Fruit fly (Drosophila melanogaster) Kc167 (cell line): ENCODE results near the gene MED27.

Experiments used
- Myc ChIP-seq: fragments of >200 bp; optimal IDR thresholded peaks from 2 replicates; lab custom pipeline; 2017; ENCODE audit warnings: missing external identifiers
- Sin3A ChIP-seq: fragments of >200 bp; optimal IDR thresholded peaks from 2 replicates; lab custom pipeline; 2018; ENCODE audit warnings: missing external identifiers
- h ChIP-seq: fragments of >200 bp; optimal IDR thresholded peaks from 3 replicates; lab custom pipeline; 2018; ENCODE audit warnings: missing external identifiers
- insv ChIP-seq: fragments of >200 bp; optimal IDR thresholded peaks from 3 replicates; lab custom pipeline; 2018; ENCODE audit warnings: missing external identifiers
- psq ChIP-seq: fragments of >200 bp; optimal IDR thresholded peaks from 2 replicates; lab custom pipeline; 2017; ENCODE audit warnings: missing external identifiers
- ttk ChIP-seq: sonication (Bioruptor generic); optimal IDR thresholded peaks from 2 replicates; lab custom pipeline; 2017; ENCODE audit warnings: missing external identifiers

Gene MED27

DNA sequence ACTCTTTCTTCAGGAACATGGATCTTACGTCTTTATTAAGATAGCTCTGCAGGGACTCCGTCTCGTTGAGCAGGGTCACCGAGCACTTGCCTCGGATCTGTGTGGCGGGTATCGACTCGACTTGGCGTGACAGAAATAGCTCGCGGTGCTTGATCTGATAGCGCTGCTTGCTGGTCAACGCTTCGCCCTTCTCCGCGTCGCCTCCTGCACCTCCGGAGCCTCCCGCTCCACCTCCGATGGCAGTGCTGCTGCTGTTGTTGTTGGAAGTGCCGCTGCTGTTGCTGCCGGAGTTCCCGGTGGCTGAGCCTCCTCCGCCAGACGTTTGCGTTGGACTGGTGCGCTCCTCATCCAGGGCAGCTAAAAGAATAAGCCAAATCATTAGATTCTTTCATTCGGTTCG is 11.5 kb upstream of the MED27 start:
- no peak for TF ChIP-seq h
- TF ChIP-seq Myc (lab: Kevin White, UChicago), result no peak

dm6 chr3R:5647705-5648568 is 7.0 kb upstream of the MED27 start:
- no peak for TF ChIP-seq insv (lab: Kevin White, UChicago)
- no peak for TF ChIP-seq Sin3A (lab: Kevin White, UChicago)
- no peak for TF ChIP-seq psq (lab: Kevin White, UChicago)
- no peak for TF ChIP-seq h
- TF ChIP-seq ttk (lab: Kevin White, UChicago), result no peak
- no peak for TF ChIP-seq Myc (lab: Kevin White, UChicago)

dm6 chr3R:5648569-5649476 is 6.1 kb upstream of the MED27 start, which contains the start of the genes MTA1-like and Sec23:
Gene MTA1-like (minus strand): TSS chr3R:5648738.
Gene Sec23 (plus strand): TSS chr3R:5649065.
- TF ChIP-seq Sin3A (lab: Kevin White, UChicago) (no peak), psq (lab: Kevin White, UChicago) (no peak), insv (lab: Kevin White, UChicago) (no peak), ttk (lab: Kevin White, UChicago) (no peak), h (no peak), Myc (lab: Kevin White, UChicago) (no peak)

dm6 chr3R:5649903-5650302 is 5.0 kb upstream of the MED27 start:
- peak; percentile 77 for TF ChIP-seq ttk (lab: Kevin White, UChicago)
- TF ChIP-seq insv (lab: Kevin White, UChicago), result no peak
- no peak for TF ChIP-seq psq (lab: Kevin White, UChicago)
- no peak for TF ChIP-seq Myc (lab: Kevin White, UChicago)
- TF ChIP-seq Sin3A (lab: Kevin White, UChicago), result no peak
- no peak for TF ChIP-seq h

- TF ChIP-seq ttk (lab: Kevin White, UChicago), result no peak
- TF ChIP-seq h, result no peak
- TF ChIP-seq Sin3A (lab: Kevin White, UChicago), result no peak
- no peak for TF ChIP-seq Myc (lab: Kevin White, UChicago)
- no peak for TF ChIP-seq psq (lab: Kevin White, UChicago)
- no peak for TF ChIP-seq insv (lab: Kevin White, UChicago)
Observed at dm6 chr3R:5653887-5654286, 1.1 kb upstream of the MED27 start.

DNA sequence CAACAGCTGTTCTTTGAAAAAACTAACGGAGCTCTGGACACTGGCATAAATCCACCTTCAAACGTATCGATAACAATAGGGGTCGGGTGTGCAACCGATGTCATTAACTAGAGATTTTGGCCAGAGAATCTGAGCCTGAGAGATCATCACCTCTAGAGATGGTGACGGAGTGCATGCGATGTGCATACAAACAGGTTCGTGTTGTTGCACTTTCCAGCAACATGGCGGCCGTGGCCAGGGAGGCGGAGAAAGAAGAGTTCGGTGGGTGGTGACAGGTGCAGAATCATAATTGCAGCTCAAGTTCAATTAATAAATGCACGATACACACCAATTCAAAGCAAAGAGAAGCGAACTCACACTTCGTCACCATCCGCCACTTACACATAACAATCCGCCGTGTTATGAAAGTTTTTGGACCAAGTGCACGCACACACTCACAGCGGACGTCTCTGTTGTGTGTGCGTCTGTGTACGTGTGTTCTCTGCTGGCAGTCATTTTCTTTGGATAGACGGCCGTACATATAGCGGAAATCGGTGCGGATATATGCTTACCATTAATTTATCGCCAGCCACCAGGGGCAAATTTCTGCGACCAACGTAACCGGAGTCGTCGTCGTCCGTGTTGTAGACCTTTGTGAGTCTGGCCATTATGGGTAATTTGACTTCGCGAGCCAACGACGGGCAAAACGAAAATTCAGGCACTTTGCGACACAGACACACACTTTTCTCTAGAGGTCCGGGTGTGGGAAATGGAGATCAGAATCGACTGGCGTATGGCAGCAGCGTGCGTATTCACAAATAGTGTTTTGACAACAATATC is 4.3 kb downstream of the MED27 start:
- TF ChIP-seq ttk (lab: Kevin White, UChicago) (no peak), Sin3A (lab: Kevin White, UChicago) (no peak), Myc (lab: Kevin White, UChicago) (no peak), insv (lab: Kevin White, UChicago) (no peak)

DNA sequence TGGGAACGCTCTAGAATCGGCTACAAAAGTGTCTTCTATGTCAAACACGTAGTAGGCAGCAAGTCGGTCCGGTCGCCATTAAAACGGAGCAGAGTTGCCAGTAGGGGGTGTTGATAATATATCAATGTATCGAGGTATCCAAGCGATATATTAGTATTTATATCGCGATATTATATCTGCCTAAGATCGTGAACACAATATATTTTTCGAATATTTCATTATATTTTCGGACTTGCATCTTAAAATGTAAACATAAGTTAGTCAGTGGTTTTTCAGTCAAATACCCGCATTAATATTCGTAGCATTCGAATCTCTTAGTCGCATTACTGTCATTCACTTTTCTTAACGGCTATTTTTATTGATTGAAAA is 4.9 kb downstream of the MED27 start, which contains the start of gene CG2182:
TSS of gene CG2182 (minus strand) at position 84 of the 369 bp plus-strand sequence.
- no peak for TF ChIP-seq Sin3A (lab: Kevin White, UChicago)

DNA sequence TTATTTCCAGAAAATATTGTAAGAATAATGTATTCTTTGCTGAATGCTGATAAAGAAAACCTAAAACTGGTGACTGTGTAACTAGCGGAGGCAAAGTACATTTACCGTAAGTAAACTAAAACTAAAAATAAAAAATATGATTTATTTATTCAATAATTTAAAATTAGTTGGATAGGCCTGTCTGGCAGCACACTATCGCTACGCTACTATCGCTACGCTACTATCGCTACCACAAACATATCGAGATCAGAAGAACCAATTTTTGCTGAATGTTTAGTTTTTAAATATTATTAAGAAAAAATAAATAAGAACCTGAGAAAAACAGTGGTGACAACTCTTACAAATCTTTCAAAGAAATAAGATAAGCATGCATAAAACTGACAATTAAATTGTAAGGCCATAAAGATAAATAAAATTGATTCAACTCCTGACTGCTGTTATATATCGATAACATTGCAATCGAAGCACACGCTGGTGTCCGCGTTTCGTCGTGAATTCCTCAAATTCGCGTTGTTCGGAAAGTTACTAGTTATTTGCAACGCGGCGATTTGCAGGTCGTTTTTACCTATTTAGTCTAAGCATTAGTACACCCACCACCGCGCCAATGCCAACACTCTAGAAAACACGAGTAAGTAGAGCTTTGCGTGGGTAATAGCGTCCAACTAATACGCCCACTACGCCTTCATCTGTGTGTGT is 5.4 kb downstream of the MED27 start, which contains the start of gene Wdr33:
TSS of gene Wdr33 (plus strand) at position 438 of the 696 bp plus-strand sequence.
- no peak for TF ChIP-seq Myc (lab: Kevin White, UChicago)
- TF ChIP-seq h, result no peak

DNA sequence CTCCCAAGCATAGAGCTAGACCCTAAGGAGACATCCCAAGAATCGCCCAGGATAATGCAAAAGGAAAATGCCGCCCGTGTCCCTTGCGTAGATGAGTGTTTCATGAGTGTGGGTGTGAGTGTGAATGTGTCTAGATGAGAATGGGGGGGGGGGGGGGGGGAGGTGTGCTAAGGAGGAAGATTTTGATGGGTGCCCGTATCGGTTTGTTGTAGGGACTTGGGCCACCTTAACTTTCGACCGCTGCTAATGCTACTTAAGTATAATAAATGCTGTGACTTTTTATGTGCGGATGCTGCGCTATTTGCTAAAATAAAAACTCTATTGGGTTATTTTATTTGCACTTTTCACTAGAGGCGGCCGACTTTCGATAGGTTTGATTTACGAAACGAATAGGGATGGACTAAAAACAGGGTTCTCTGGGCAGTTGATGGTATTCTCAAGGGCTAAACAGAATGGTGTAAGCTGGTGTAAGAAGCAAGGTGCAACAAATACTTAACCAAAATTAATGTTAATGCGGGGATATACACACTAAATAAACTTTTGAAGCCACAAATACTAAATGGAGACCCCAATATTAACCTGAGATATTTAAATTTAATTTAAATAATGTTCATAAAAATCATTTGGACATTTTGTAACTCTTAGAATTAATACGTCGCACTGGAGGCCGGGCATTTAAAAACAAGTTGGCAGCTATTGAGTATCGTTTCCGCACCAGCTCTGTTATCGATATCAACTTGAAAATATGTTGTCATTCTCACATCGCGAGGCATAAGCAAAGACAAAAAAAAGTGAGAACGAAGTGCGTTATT is 14.2 kb downstream of the MED27 start, which contains the start of the genes Xe7 and Atg17:
TSS of gene Xe7 (minus strand) at position 407 of the 812 bp plus-strand sequence.
TSS of gene Atg17 (plus strand) at position 786 of the 812 bp plus-strand sequence.
- TF ChIP-seq ttk (lab: Kevin White, UChicago), result no peak
- TF ChIP-seq psq (lab: Kevin White, UChicago), result peak; percentile 60
